Fruit fly (Drosophila melanogaster): Measurements from ENCODE around the gene CG17147.
A peak's percentile ranks its signal among the peaks of the same experiment; 100 is the strongest.

The CG17147 gene

DNA sequence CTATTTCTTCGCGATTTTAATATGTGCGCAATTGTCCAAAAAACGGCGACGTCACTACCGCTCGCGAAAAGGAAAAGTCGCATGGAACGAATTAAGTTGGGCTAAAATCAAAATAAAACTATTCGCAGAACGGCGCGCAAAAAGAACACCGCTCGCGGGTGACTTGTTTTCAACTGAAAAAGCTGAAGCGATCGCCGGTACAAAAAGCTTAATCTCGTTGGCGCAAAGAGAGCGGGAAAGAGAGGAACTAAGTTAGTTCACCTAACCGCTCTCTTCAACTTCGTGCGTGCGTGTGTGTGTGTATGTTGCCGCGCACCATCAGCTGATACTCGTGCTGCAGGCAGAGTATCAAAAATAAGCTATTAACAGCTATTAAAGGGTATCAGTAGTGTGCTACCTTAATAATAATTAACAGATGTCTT, 25.6 kb upstream of the CG17147 start, which contains the start of gene CG42674 (continued):
- TF ChIP-seq CG18011 (GFP tag; optimal IDR thresholded peaks at IDR 0.05) (peak; percentile 64), BtbVII (GFP tag; optimal IDR thresholded peaks at IDR 0.05) (peak; percentile 56), Trl (optimal IDR thresholded peaks at IDR 0.05) (peak; percentile 75 to 77), Trl (GFP tag; optimal IDR thresholded peaks at IDR 0.05) (no peak), CG3163 (GFP tag; optimal IDR thresholded peaks at IDR 0.05) (peak; percentile 97), seq (GFP tag; IDR thresholded peaks at IDR 0.05) (0 out of 2 replicates have a peak, but pooled peaks have one; percentile 11), row (GFP tag; IDR thresholded peaks at IDR 0.05) (peak; percentile 9; the same call in 1 of the 3 replicates), gem (tag; optimal IDR thresholded peaks at IDR 0.05) (no peak), ase (GFP tag; IDR thresholded peaks at IDR 0.05) (0 out of 3 replicates have a peak, but pooled peaks have one; percentile 8), Sry-β (GFP tag; optimal IDR thresholded peaks at IDR 0.05) (no peak), exex (tag; optimal IDR thresholded peaks at IDR 0.05) (no peak), CG15601 (tag; optimal IDR thresholded peaks at IDR 0.05) (peak; percentile 60), chif (GFP tag; optimal IDR thresholded peaks at IDR 0.05) (no peak), CG32532 (GFP tag; IDR thresholded peaks at IDR 0.05) (0 out of 2 replicates have a peak, but pooled peaks have one; percentile 15), slbo (GFP tag; IDR thresholded peaks at IDR 0.05) (0 out of 2 replicates have a peak, but pooled peaks have one; percentile 10), zen2 (GFP tag; IDR thresholded peaks at IDR 0.05; ENCODE audit: partially characterized antibody) (no peak; the same call in 2 of the 3 replicates), psq (GFP tag; optimal IDR thresholded peaks at IDR 0.05) (no peak), CG13624 (GFP tag; optimal IDR thresholded peaks at IDR 0.05) (peak; percentile 62), abd-A (tag; optimal IDR thresholded peaks at IDR 0.05) (no peak), pho (GFP tag; optimal IDR thresholded peaks at IDR 0.05) (no peak), D19A (tag; optimal IDR thresholded peaks at IDR 0.05) (peak; percentile 93), CG5180 (GFP tag; optimal IDR thresholded peaks at IDR 0.05) (peak; percentile 42)

DNA sequence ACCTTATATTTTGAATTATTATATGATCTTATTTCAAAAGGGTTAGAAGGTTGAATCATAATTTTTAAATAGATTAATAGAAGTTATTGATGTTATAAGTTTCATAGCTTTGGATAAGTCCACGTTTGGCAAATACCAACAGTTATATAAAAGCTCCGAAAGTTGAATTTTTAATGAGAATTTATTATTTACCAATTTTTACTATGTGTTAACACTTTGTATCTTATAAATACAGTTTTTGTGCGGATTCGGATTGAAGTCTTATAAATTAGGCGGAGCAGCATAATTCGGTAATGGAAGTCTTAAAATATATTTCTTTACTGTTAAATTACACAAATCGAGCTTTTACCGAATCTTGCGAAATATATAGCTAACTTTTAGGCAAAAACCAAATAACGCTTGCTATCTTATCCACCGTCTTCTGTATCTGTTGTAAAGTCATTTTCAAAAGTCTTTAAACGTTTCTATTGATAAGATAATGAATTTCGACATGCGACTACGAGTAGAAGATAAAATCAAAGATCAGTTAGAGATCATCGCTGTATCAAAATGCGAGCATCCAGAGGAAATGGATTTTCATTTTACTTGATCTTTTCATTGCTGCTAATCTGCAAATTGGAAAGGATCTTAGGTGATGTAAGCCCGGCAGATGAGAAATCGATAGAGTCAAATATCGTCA, 24.0 kb upstream of the CG17147 start, which contains the start of gene CG42833:
Gene CG42833, plus strand, starts transcription at position 525 of the 679 bp plus-strand sequence.
- TF ChIP-seq Pdp1 (GFP tag; optimal IDR thresholded peaks at IDR 0.05), result peak in 1 of 2 experiments; percentile 33
- TF ChIP-seq CTCF (GFP tag; optimal IDR thresholded peaks at IDR 0.05), result peak; percentile 24
- TF ChIP-seq chinmo (GFP tag; IDR thresholded peaks at IDR 0.05; ENCODE audit: partially characterized antibody), result 0 out of 4 replicates have a peak, but pooled peaks have one; percentile 7
- peak; percentile 92 for TF ChIP-seq mirr (GFP tag; optimal IDR thresholded peaks at IDR 0.05)
- TF ChIP-seq vvl (GFP tag; IDR thresholded peaks at IDR 0.05), result no peak
- TF ChIP-seq cwo (GFP tag; optimal IDR thresholded peaks at IDR 0.05), result peak; percentile 38
- peak; percentile 88 for TF ChIP-seq grn (GFP tag; optimal IDR thresholded peaks at IDR 0.05)
- no peak for TF ChIP-seq CG6765 (GFP tag; optimal IDR thresholded peaks at IDR 0.05)
- no peak for TF ChIP-seq CG8478 (optimal IDR thresholded peaks at IDR 0.05)
- no peak for TF ChIP-seq CG18262 (tag; optimal IDR thresholded peaks at IDR 0.05)
- no peak for TF ChIP-seq CG8765 (GFP tag; IDR thresholded peaks at IDR 0.05)
- peak; percentile 83 for TF ChIP-seq exex (tag; optimal IDR thresholded peaks at IDR 0.05)
- TF ChIP-seq Gug (GFP tag; IDR thresholded peaks at IDR 0.05), result no peak
- TF ChIP-seq gcm2 (GFP tag; optimal IDR thresholded peaks at IDR 0.05), result no peak
- no peak for TF ChIP-seq Myb (GFP tag; optimal IDR thresholded peaks at IDR 0.05)
- TF ChIP-seq CG12299 (tag; optimal IDR thresholded peaks at IDR 0.05), result no peak
- peak; percentile 24 for TF ChIP-seq sens (GFP tag)
- TF ChIP-seq Bgb (GFP tag; IDR thresholded peaks at IDR 0.05; ENCODE audit: partially characterized antibody), result 0 out of 2 replicates have a peak, but pooled peaks have one; percentile 5
- TF ChIP-seq CG34376 (GFP tag; optimal IDR thresholded peaks at IDR 0.05), result peak; percentile 25
- no peak for TF ChIP-seq br (optimal IDR thresholded peaks at IDR 0.05)
- no peak for TF ChIP-seq CG2202 (tag; optimal IDR thresholded peaks at IDR 0.05)

Data from whole organism, embryonic.